Fruit fly (Drosophila melanogaster) whole organism, embryonic: ENCODE results near the gene msn.

Experiments
- Asciz ChIP-seq: fragments of 200-800 bp; sonication (Bioruptor generic); optimal IDR thresholded peaks from 2 replicates; lab custom pipeline; 2017; ENCODE audit warnings: missing biosample characterization, mild to moderate bottlenecking, missing genetic modification characterization, missing genetic modification reagents
- Awh ChIP-seq: fragments of 200-800 bp; sonication (Bioruptor generic); IDR thresholded peaks from 2 replicates; pipeline ENCODE4, ENCODE4 v1.3.6; 2022; ENCODE audit warnings: missing biosample characterization, missing genetic modification characterization
- Bteb2 ChIP-seq: fragments of 200-800 bp; sonication (Bioruptor generic); optimal IDR thresholded peaks from 2 replicates; lab custom pipeline; 2016; ENCODE audit warnings: missing biosample characterization, missing genetic modification characterization
- CG10462 ChIP-seq: fragments of 200-800 bp; sonication (Bioruptor generic); optimal IDR thresholded peaks from 2 replicates; lab custom pipeline; 2016; ENCODE audit warnings: missing biosample characterization, missing genetic modification characterization
- CG10565 ChIP-seq: fragments of 200-800 bp; sonication (Bioruptor generic); optimal IDR thresholded peaks from 3 replicates; lab custom pipeline; 2016; ENCODE audit warnings: missing biosample characterization, mild to moderate bottlenecking, missing genetic modification characterization
- CG11398 ChIP-seq: fragments of 200-800 bp; sonication (Bioruptor generic); optimal IDR thresholded peaks from 2 replicates; lab custom pipeline; 2016; ENCODE audit warnings: missing biosample characterization, missing genetic modification characterization
- CG1529 ChIP-seq: fragments of 200-800 bp; sonication (Bioruptor generic); optimal IDR thresholded peaks from 3 replicates; lab custom pipeline; 2018; ENCODE audit warnings: missing biosample characterization, missing genetic modification characterization
- CG15601 ChIP-seq: fragments of 200-800 bp; sonication (Bioruptor generic); optimal IDR thresholded peaks from 3 replicates; lab custom pipeline; 2019; ENCODE audit warnings: missing biosample characterization, mild to moderate bottlenecking, missing genetic modification characterization, moderate library complexity
- CG1603 ChIP-seq: fragments of 200-800 bp; sonication (Bioruptor generic); optimal IDR thresholded peaks from 2 replicates; lab custom pipeline; 2019; ENCODE audit warnings: missing biosample characterization, mild to moderate bottlenecking, missing genetic modification characterization, moderate library complexity
- CG16779 ChIP-seq: fragments of 200-800 bp; sonication (Bioruptor generic); IDR thresholded peaks from 2 replicates; pipeline ENCODE4 v1.3.6; 2022; ENCODE audit warnings: missing biosample characterization, missing genetic modification characterization
- CG1832 ChIP-seq: fragments of 200-800 bp; sonication (Bioruptor generic); optimal IDR thresholded peaks from 2 replicates; lab custom pipeline; 2017; ENCODE audit warnings: missing biosample characterization, mild to moderate bottlenecking, missing genetic modification characterization, inconsistent platforms
- CG18619 ChIP-seq: fragments of 200-800 bp; sonication (Bioruptor generic); optimal IDR thresholded peaks from 3 replicates; lab custom pipeline; 2017; ENCODE audit warnings: missing biosample characterization, mild to moderate bottlenecking, missing genetic modification characterization
- CG30020 ChIP-seq: fragments of 200-800 bp; optimal IDR thresholded peaks from 2 replicates; lab custom pipeline; 2019; ENCODE audit warnings: missing biosample characterization, mild to moderate bottlenecking, missing genetic modification characterization, moderate library complexity
- CG30403 ChIP-seq: fragments of 200-800 bp; sonication (Bioruptor generic); optimal IDR thresholded peaks from 3 replicates; lab custom pipeline; 2016; ENCODE audit warnings: missing biosample characterization, missing genetic modification characterization
- CG32772 ChIP-seq: fragments of 200-800 bp; sonication (Bioruptor generic); IDR thresholded peaks from 2 replicates; pipeline ENCODE4 v1.3.6; 2022; ENCODE audit warnings: missing biosample characterization, missing genetic modification characterization
- CG4617 ChIP-seq: fragments of 200-800 bp; sonication (Bioruptor generic); optimal IDR thresholded peaks from 3 replicates; lab custom pipeline; 2016; ENCODE audit warnings: missing biosample characterization, missing genetic modification characterization, borderline replicate concordance
- CG5180 ChIP-seq: fragments of 200-800 bp; sonication (Bioruptor generic); optimal IDR thresholded peaks from 3 replicates; lab custom pipeline; 2017; ENCODE audit warnings: missing biosample characterization, missing genetic modification characterization, mild to moderate bottlenecking, moderate library complexity, missing genetic modification reagents
- CG6854 ChIP-seq: fragments of 200-800 bp; sonication (Bioruptor generic); optimal IDR thresholded peaks from 3 replicates; lab custom pipeline; 2017; ENCODE audit warnings: missing biosample characterization, mild to moderate bottlenecking, missing genetic modification characterization
- CG7928 ChIP-seq: fragments of 200-800 bp; sonication (Bioruptor generic); optimal IDR thresholded peaks from 2 replicates; lab custom pipeline; 2017; ENCODE audit warnings: missing biosample characterization, mild to moderate bottlenecking, missing genetic modification characterization
- CG8765 ChIP-seq: fragments of 200-800 bp; sonication (Bioruptor generic); IDR thresholded peaks from 2 replicates; pipeline ENCODE4 v1.3.6; 2022; ENCODE audit warnings: missing biosample characterization, missing genetic modification characterization
- Deaf1 ChIP-seq: fragments of 200-800 bp; optimal IDR thresholded peaks from 3 replicates; lab custom pipeline; 2019; ENCODE audit warnings: missing biosample characterization, mild to moderate bottlenecking, missing genetic modification characterization, moderate library complexity
- Drgx ChIP-seq: fragments of 200-800 bp; sonication (Bioruptor generic); IDR thresholded peaks from 2 replicates; pipeline ENCODE4 v1.3.6; 2022; ENCODE audit warnings: missing biosample characterization, missing genetic modification characterization
- Eip74EF ChIP-seq, 2 experiments: fragments of 200-800 bp in 1 of 2; fragments of >200 bp in 1 of 2; sonication (Bioruptor generic) in 1 of 2; optimal IDR thresholded peaks; 2 replicates each; lab custom pipeline; 2017 to 2019; ENCODE audit warnings: missing biosample characterization in 2 of 2, missing genetic modification characterization in 2 of 2, mild to moderate bottlenecking in 1 of 2, moderate library complexity in 1 of 2
- Ets65A ChIP-seq: fragments of 200-800 bp; sonication (Bioruptor generic); peaks from one replicate; lab custom pipeline; 2016; ENCODE audit warnings: missing biosample characterization, missing genetic modification characterization
- NfI ChIP-seq: fragments of 200-800 bp; sonication (Bioruptor generic); optimal IDR thresholded peaks from 3 replicates; lab custom pipeline; 2018; ENCODE audit warnings: missing biosample characterization, mild to moderate bottlenecking, missing genetic modification characterization, moderate library complexity
- Oaz ChIP-seq: fragments of 200-800 bp; sonication (Bioruptor generic); IDR thresholded peaks from 2 replicates; pipeline ENCODE4 v1.3.6; 2022; ENCODE audit warnings: missing biosample characterization, missing genetic modification characterization
- Opbp ChIP-seq: fragments of 200-800 bp; sonication (Bioruptor generic); IDR thresholded peaks from 3 replicates; pipeline ENCODE4 v1.3.6; 2022; ENCODE audit warnings: missing biosample characterization, missing genetic modification characterization; ENCODE audit not compliant: partially characterized antibody
- Rfx ChIP-seq: fragments of 200-800 bp; sonication (Bioruptor generic); IDR thresholded peaks from 2 replicates; pipeline ENCODE4 v1.3.6; 2022; ENCODE audit warnings: missing biosample characterization, missing genetic modification characterization
- Sin3A ChIP-seq: fragments of >200 bp; optimal IDR thresholded peaks from 2 replicates; lab custom pipeline; 2018
- al ChIP-seq: fragments of 200-800 bp; sonication (Bioruptor generic); IDR thresholded peaks from 2 replicates; pipeline ENCODE4 v1.3.6; 2022; ENCODE audit warnings: missing biosample characterization, missing genetic modification characterization
- caup ChIP-seq: fragments of 200-800 bp; sonication (Bioruptor generic); optimal IDR thresholded peaks from 3 replicates; lab custom pipeline; 2017; ENCODE audit warnings: missing biosample characterization, mild to moderate bottlenecking, missing genetic modification characterization, moderate library complexity; ENCODE audit not compliant: severe bottlenecking
- chn ChIP-seq: fragments of 200-800 bp; sonication (Bioruptor generic); optimal IDR thresholded peaks from 2 replicates; lab custom pipeline; 2016; ENCODE audit warnings: missing biosample characterization, missing genetic modification characterization
- crol ChIP-seq: fragments of 200-800 bp; sonication (Bioruptor generic); IDR thresholded peaks from 2 replicates; pipeline ENCODE4 v1.3.6; 2022; ENCODE audit warnings: missing biosample characterization, missing genetic modification characterization
- dmrt11E ChIP-seq: fragments of 200-800 bp; sonication (Bioruptor generic); optimal IDR thresholded peaks from 3 replicates; lab custom pipeline; 2018; ENCODE audit warnings: missing biosample characterization, mild to moderate bottlenecking, missing genetic modification characterization, moderate library complexity
- ems ChIP-seq: fragments of 200-800 bp; sonication (Bioruptor generic); optimal IDR thresholded peaks from 3 replicates; lab custom pipeline; 2016; ENCODE audit warnings: missing biosample characterization, missing genetic modification characterization
- esg ChIP-seq: fragments of 200-800 bp; sonication (Bioruptor generic); conservative IDR thresholded peaks from 2 replicates; pipeline ENCODE4 v1.3.6; 2022; ENCODE audit warnings: missing biosample characterization, missing genetic modification characterization
- eve ChIP-seq, 2 experiments: fragments of >200 bp; optimal IDR thresholded peaks; 2 replicates each; lab custom pipeline; 2017; ENCODE audit warnings: missing biosample characterization in 2 of 2, missing genetic modification characterization in 2 of 2
- fru ChIP-seq: fragments of >200 bp; optimal IDR thresholded peaks from 2 replicates; lab custom pipeline; 2017
- fu2 ChIP-seq: fragments of 200-800 bp; sonication (Bioruptor generic); optimal IDR thresholded peaks from 2 replicates; lab custom pipeline; 2016; ENCODE audit warnings: missing biosample characterization, missing genetic modification characterization
- h ChIP-seq: fragments of >200 bp; optimal IDR thresholded peaks from 2 replicates; lab custom pipeline; 2017
- jumu ChIP-seq: fragments of 200-800 bp; sonication (Bioruptor generic); optimal IDR thresholded peaks from 3 replicates; lab custom pipeline; 2016; ENCODE audit warnings: missing biosample characterization, missing genetic modification characterization
- lbe ChIP-seq: fragments of 200-800 bp; sonication (Bioruptor generic); optimal IDR thresholded peaks from 2 replicates; lab custom pipeline; 2016; ENCODE audit warnings: missing biosample characterization, mild to moderate bottlenecking, missing genetic modification characterization
- mld ChIP-seq: fragments of 200-800 bp; sonication (Bioruptor generic); IDR thresholded peaks from 3 replicates; pipeline ENCODE4 v1.3.6; 2022; ENCODE audit warnings: missing biosample characterization, missing genetic modification characterization; ENCODE audit not compliant: partially characterized antibody
- psq ChIP-seq: fragments of 200-800 bp; sonication (Bioruptor generic); optimal IDR thresholded peaks from 2 replicates; lab custom pipeline; 2017; ENCODE audit warnings: missing biosample characterization, missing genetic modification characterization
- rib ChIP-seq: fragments of 200-800 bp; sonication (Bioruptor generic); IDR thresholded peaks from 2 replicates; pipeline ENCODE4 v1.3.6; 2022; ENCODE audit warnings: missing biosample characterization, missing genetic modification characterization
- salm ChIP-seq: fragments of 200-800 bp; sonication (Bioruptor generic); optimal IDR thresholded peaks from 2 replicates; lab custom pipeline; 2018; ENCODE audit warnings: missing biosample characterization, mild to moderate bottlenecking, missing genetic modification characterization
- sens ChIP-seq: fragments of 200-800 bp; sonication (Bioruptor generic); peaks from one replicate; lab custom pipeline; 2016; ENCODE audit warnings: missing biosample characterization, missing genetic modification characterization
- sens-2 ChIP-seq: fragments of 200-800 bp; sonication (Bioruptor generic); IDR thresholded peaks from 2 replicates; pipeline ENCODE4 v1.3.6; 2022; ENCODE audit warnings: missing biosample characterization, missing genetic modification characterization
- so ChIP-seq: fragments of 200-800 bp; sonication (Bioruptor generic); IDR thresholded peaks from 3 replicates; pipeline ENCODE4 v1.3.6; 2022; ENCODE audit warnings: missing biosample characterization, missing genetic modification characterization
- sqz ChIP-seq: fragments of 200-800 bp; sonication (Bioruptor generic); optimal IDR thresholded peaks from 3 replicates; lab custom pipeline; 2018; ENCODE audit warnings: missing biosample characterization, mild to moderate bottlenecking, missing genetic modification characterization
- unpg ChIP-seq: fragments of 200-800 bp; sonication (Bioruptor generic); optimal IDR thresholded peaks from 3 replicates; lab custom pipeline; 2018; ENCODE audit warnings: missing biosample characterization, mild to moderate bottlenecking, missing genetic modification characterization, moderate library complexity
- vvl ChIP-seq: fragments of 200-800 bp; sonication (Bioruptor generic); IDR thresholded peaks from 2 replicates; pipeline ENCODE4 v1.3.6; 2022; ENCODE audit warnings: missing biosample characterization, missing genetic modification characterization
- zfh1 ChIP-seq: fragments of 200-800 bp; sonication (Bioruptor generic); IDR thresholded peaks from 3 replicates; pipeline ENCODE4 v1.3.6; 2022; ENCODE audit warnings: missing biosample characterization, missing genetic modification characterization

msn gene

DNA sequence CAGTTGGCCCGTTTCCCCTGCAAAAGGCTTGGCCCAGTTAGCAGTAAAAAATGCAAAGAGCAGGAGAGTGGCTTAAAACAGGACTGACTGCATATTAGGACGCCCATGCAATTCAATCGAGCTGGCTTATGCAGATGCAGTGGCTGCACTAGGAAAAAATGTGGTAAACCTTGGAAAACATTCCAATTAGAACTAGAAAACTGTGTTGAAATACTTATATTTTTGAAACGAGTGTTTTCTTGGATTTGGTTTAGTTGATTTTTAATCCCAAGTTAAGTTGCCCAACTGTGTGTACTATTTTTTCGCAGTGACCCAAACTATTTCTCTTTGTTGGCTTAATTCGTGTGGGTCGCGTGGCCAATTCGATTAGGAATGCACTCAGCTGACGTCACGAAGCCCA lies 4.0 kb downstream of the msn start:
- peak; percentile 89 for TF ChIP-seq Drgx (GFP tag; lab: Robert Waterston, UW)
- TF ChIP-seq CG30020 (tag; lab: Kevin White, UChicago): no peak
- no peak for TF ChIP-seq psq (GFP tag; lab: Kevin White, UChicago)
- no peak for TF ChIP-seq esg (GFP tag; lab: Robert Waterston, UW)
- TF ChIP-seq CG30403: no peak
- no peak for TF ChIP-seq Deaf1 (tag; lab: Kevin White, UChicago)
- TF ChIP-seq al: no peak
- TF ChIP-seq CG18619 (GFP tag; lab: Kevin White, UChicago): no peak
- TF ChIP-seq Eip74EF (GFP tag; optimal IDR thresholded peaks at IDR 0.05; lab: Kevin White, UChicago): no peak
- TF ChIP-seq CG5180: no peak
- no peak for TF ChIP-seq CG11398 (GFP tag; lab: Kevin White, UChicago)
- TF ChIP-seq Ets65A (GFP tag; lab: Kevin White, UChicago): peak; percentile 92
- no peak for TF ChIP-seq Bteb2 (GFP tag; lab: Kevin White, UChicago)
- TF ChIP-seq CG1832 (GFP tag; lab: Kevin White, UChicago): no peak
- peak; percentile 73 for TF ChIP-seq sens (GFP tag; lab: Kevin White, UChicago)
- TF ChIP-seq CG15601: no peak
- 0 out of 2 replicates have a peak, but pooled peaks have one; percentile 4 for TF ChIP-seq sens-2
- TF ChIP-seq CG8765: no peak
- no peak for TF ChIP-seq salm (tag; lab: Kevin White, UChicago)
- no peak for TF ChIP-seq rib (GFP tag; lab: Robert Waterston, UW)
- no peak for TF ChIP-seq CG7928 (GFP tag; lab: Kevin White, UChicago)
- TF ChIP-seq fru (lab: Kevin White, UChicago): no peak
- TF ChIP-seq Opbp (GFP tag; lab: Robert Waterston, UW): no peak
- no peak for TF ChIP-seq CG4617 (GFP tag; lab: Kevin White, UChicago)
- no peak for TF ChIP-seq lbe (GFP tag; lab: Kevin White, UChicago)
- TF ChIP-seq so (GFP tag; lab: Robert Waterston, UW): no peak
- TF ChIP-seq Oaz (GFP tag; lab: Robert Waterston, UW): no peak
- no peak for TF ChIP-seq CG1529 (GFP tag; lab: Kevin White, UChicago)
- TF ChIP-seq CG10565 (GFP tag; lab: Kevin White, UChicago): no peak
- TF ChIP-seq Sin3A: no peak
- TF ChIP-seq h (lab: Kevin White, UChicago): no peak
- no peak for TF ChIP-seq jumu
- TF ChIP-seq Rfx (GFP tag; lab: Robert Waterston, UW): no peak
- TF ChIP-seq fu2 (GFP tag; lab: Kevin White, UChicago): no peak
- TF ChIP-seq dmrt11E (tag; lab: Kevin White, UChicago): no peak
- peak; percentile 41; the same call in 1 of the 2 replicates for TF ChIP-seq Awh (GFP tag; lab: Robert Waterston, UW)
- no peak for TF ChIP-seq CG10462 (GFP tag; lab: Kevin White, UChicago)
- no peak for TF ChIP-seq mld (GFP tag; lab: Robert Waterston, UW)
- TF ChIP-seq CG6854 (GFP tag; lab: Kevin White, UChicago): no peak
- no peak for TF ChIP-seq sqz (GFP tag; lab: Kevin White, UChicago)
- no peak for TF ChIP-seq eve (GFP tag; optimal IDR thresholded peaks at IDR 0.05; lab: Kevin White, UChicago)
- TF ChIP-seq vvl (GFP tag; lab: Robert Waterston, UW): peak; percentile 49
- TF ChIP-seq CG1603 (tag; lab: Kevin White, UChicago): peak; percentile 41
- TF ChIP-seq NfI (GFP tag; lab: Kevin White, UChicago): no peak
- TF ChIP-seq crol (GFP tag; lab: Robert Waterston, UW): peak; percentile 56; the same call in 1 of the 2 replicates
- no peak for TF ChIP-seq chn (GFP tag; lab: Kevin White, UChicago)
- no peak for TF ChIP-seq Asciz (GFP tag; lab: Kevin White, UChicago)
- TF ChIP-seq caup: no peak
- TF ChIP-seq zfh1 (GFP tag; lab: Robert Waterston, UW): peak; percentile 43; the same call in 1 of the 3 replicates
- no peak for TF ChIP-seq ems
- TF ChIP-seq CG16779: no peak
- TF ChIP-seq CG32772 (GFP tag; lab: Robert Waterston, UW): 0 out of 2 replicates have a peak, but pooled peaks have one; percentile 4
- TF ChIP-seq unpg (GFP tag; lab: Kevin White, UChicago): no peak
